Fruit fly (Drosophila melanogaster) whole organism, pupa: ENCODE results near the gene Bhmt.

Source experiments
- CG10348 ChIP-seq: fragments of 200-800 bp; sonication (Bioruptor generic); IDR thresholded peaks from 2 replicates; pipeline ENCODE4 v1.3.6; 2022; ENCODE audit warnings: missing biosample characterization, missing genetic modification characterization
- CG12605 ChIP-seq: fragments of 200-800 bp; sonication (Bioruptor generic); IDR thresholded peaks from 2 replicates; pipeline ENCODE4 v1.3.6; 2022; ENCODE audit warnings: missing biosample characterization, missing genetic modification characterization
- CG15710 ChIP-seq: fragments of 200-800 bp; sonication (Bioruptor generic); optimal IDR thresholded peaks from 2 replicates; lab custom pipeline; 2018; ENCODE audit warnings: missing biosample characterization, mild to moderate bottlenecking, missing genetic modification characterization, moderate library complexity
- CG17806 ChIP-seq: fragments of 200-800 bp; sonication (Bioruptor generic); optimal IDR thresholded peaks from 2 replicates; lab custom pipeline; 2018; ENCODE audit warnings: missing biosample characterization, mild to moderate bottlenecking, missing genetic modification characterization, moderate library complexity
- CG34367 ChIP-seq: fragments of 200-800 bp; sonication (Bioruptor generic); optimal IDR thresholded peaks from 2 replicates; lab custom pipeline; 2018; ENCODE audit warnings: missing biosample characterization, mild to moderate bottlenecking, missing genetic modification characterization
- CG4496 ChIP-seq: fragments of 200-800 bp; sonication (Bioruptor generic); IDR thresholded peaks from 3 replicates; pipeline ENCODE4 v1.3.6; 2022; ENCODE audit warnings: missing biosample characterization, missing genetic modification characterization
- CG8159 ChIP-seq: fragments of 200-800 bp; sonication (Bioruptor generic); optimal IDR thresholded peaks from 3 replicates; lab custom pipeline; 2018; ENCODE audit warnings: missing biosample characterization, mild to moderate bottlenecking, missing genetic modification characterization, moderate library complexity
- CG8301 ChIP-seq: fragments of 200-800 bp; sonication (Bioruptor generic); optimal IDR thresholded peaks from 2 replicates; lab custom pipeline; 2018; ENCODE audit warnings: missing biosample characterization, mild to moderate bottlenecking, missing genetic modification characterization
- D1 ChIP-seq: fragments of 200-800 bp; sonication (Bioruptor generic); optimal IDR thresholded peaks from 2 replicates; lab custom pipeline; 2018; ENCODE audit warnings: missing biosample characterization, mild to moderate bottlenecking, missing genetic modification characterization, moderate library complexity
- EcR ChIP-seq: fragments of 200-800 bp; sonication (Bioruptor generic); optimal IDR thresholded peaks from 3 replicates; lab custom pipeline; 2019; ENCODE audit warnings: missing biosample characterization, missing genetic modification characterization, mild to moderate bottlenecking, moderate library complexity, missing genetic modification reagents

dm6 chr2L:18914829-18915228 lies 42.3 kb downstream of the Bhmt start:
- no peak for TF ChIP-seq D1 (tag; lab: Kevin White, UChicago)
- TF ChIP-seq CG12605 (GFP tag; lab: Robert Waterston, UW): no peak
- TF ChIP-seq CG17806: no peak
- no peak for TF ChIP-seq CG15710 (tag; lab: Kevin White, UChicago)
- TF ChIP-seq CG4496 (GFP tag; lab: Robert Waterston, UW): no peak
- no peak for TF ChIP-seq CG8301 (tag; lab: Kevin White, UChicago)
- no peak for TF ChIP-seq EcR
- TF ChIP-seq CG10348 (GFP tag; lab: Robert Waterston, UW): no peak
- TF ChIP-seq CG8159: no peak
- no peak for TF ChIP-seq CG34367 (tag; lab: Kevin White, UChicago)
